Worm (Caenorhabditis elegans) whole organism, late embryonic: ENCODE results near the gene ZK1067.3.

Experiments used
- ama-1 ChIP-seq: fragments of 150-350 bp; optimal IDR thresholded peaks from 2 replicates; lab custom pipeline; 2014
- ceh-6 ChIP-seq: fragments of 200-800 bp; sonication (Bioruptor generic); optimal IDR thresholded peaks from 2 replicates; lab custom pipeline; 2018; ENCODE audit warnings: mild to moderate bottlenecking, missing genetic modification characterization, missing compliant biosample characterization
- ceh-9 ChIP-seq: sonication (generic microtip); optimal IDR thresholded peaks from 2 replicates; lab custom pipeline; 2016; ENCODE audit warnings: mild to moderate bottlenecking, missing genetic modification characterization, inconsistent platforms, missing compliant biosample characterization
- che-1 ChIP-seq: sonication (generic microtip); optimal IDR thresholded peaks from 2 replicates; lab custom pipeline; 2016; ENCODE audit warnings: mild to moderate bottlenecking, missing genetic modification characterization, missing compliant biosample characterization
- elt-2 ChIP-seq: sonication (generic microtip); optimal IDR thresholded peaks from 2 replicates; lab custom pipeline; 2016; ENCODE audit warnings: missing genetic modification reagents, missing genetic modification characterization, missing compliant biosample characterization
- lin-11 ChIP-seq: fragments of 200-800 bp; sonication (Bioruptor generic); optimal IDR thresholded peaks from 2 replicates; lab custom pipeline; 2018; ENCODE audit warnings: mild to moderate bottlenecking, missing genetic modification characterization, missing compliant biosample characterization
- mec-3 ChIP-seq: sonication (generic microtip); optimal IDR thresholded peaks from 2 replicates; lab custom pipeline; 2016; ENCODE audit warnings: borderline replicate concordance, missing genetic modification characterization, missing compliant biosample characterization
- nhr-11 ChIP-seq: fragments of 150-350 bp; optimal IDR thresholded peaks from 2 replicates; lab custom pipeline; 2014; ENCODE audit warnings: missing biosample characterization, missing genetic modification characterization
- pag-3 ChIP-seq: sonication (generic microtip); optimal IDR thresholded peaks from 2 replicates; lab custom pipeline; 2016; ENCODE audit warnings: missing compliant biosample characterization, missing genetic modification characterization, borderline replicate concordance
- pat-9 ChIP-seq: fragments of 200-800 bp; sonication (Bioruptor generic); optimal IDR thresholded peaks from 2 replicates; lab custom pipeline; 2018; ENCODE audit warnings: mild to moderate bottlenecking, missing genetic modification characterization, moderate library complexity, missing compliant biosample characterization
- pha-4 ChIP-seq: fragments of 150-350 bp; optimal IDR thresholded peaks from 2 replicates; lab custom pipeline; 2018; ENCODE audit warnings: missing biosample characterization, missing genetic modification reagents, missing genetic modification characterization
- sox-2 ChIP-seq: fragments of 200-800 bp; sonication (Bioruptor generic); IDR thresholded peaks from 2 replicates; pipeline ENCODE4 v1.3.6; 2022; ENCODE audit warnings: missing genetic modification reagents, missing genetic modification characterization, missing compliant biosample characterization
- unc-86 ChIP-seq: sonication (generic microtip); optimal IDR thresholded peaks from 2 replicates; lab custom pipeline; 2016; ENCODE audit warnings: missing genetic modification characterization, missing compliant biosample characterization

DNA sequence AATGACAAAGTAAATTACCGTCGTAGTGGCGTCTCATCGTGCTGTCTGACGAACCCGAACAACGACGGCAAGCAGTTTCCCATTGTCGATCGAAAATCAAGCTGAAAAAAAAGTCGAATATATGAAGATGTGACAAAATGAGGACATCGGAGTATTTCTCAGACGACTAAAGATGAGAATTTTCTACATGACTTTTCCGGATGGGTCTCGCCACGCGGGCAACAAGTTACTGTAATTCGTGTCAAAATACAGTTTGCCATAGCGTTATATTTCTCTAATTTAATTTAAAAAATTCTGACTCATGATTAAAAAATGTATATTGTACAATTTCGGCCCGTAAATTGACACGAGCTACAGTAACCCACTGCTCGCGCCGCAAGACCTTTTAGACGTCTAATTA is 49.9 kb downstream of the ZK1067.3 start, which contains the start of gene C01G6.4:
- TF ChIP-seq ceh-6 (GFP tag; lab: Kevin White, UChicago): no peak
- no peak for TF ChIP-seq sox-2 (GFP tag; lab: Robert Waterston, UW)
- no peak for TF ChIP-seq mec-3 (tag; lab: Kevin White, UChicago)
- no peak for TF ChIP-seq pat-9 (tag; lab: Kevin White, UChicago)
- TF ChIP-seq unc-86 (tag; lab: Kevin White, UChicago): no peak
- TF ChIP-seq elt-2: no peak
- no peak for TF ChIP-seq pag-3 (tag; lab: Kevin White, UChicago)
- no peak for TF ChIP-seq lin-11 (tag; lab: Kevin White, UChicago)
- TF ChIP-seq ama-1 (lab: Kevin White, UChicago): no peak
- TF ChIP-seq ceh-9 (tag; lab: Kevin White, UChicago): no peak
- TF ChIP-seq pha-4 (tag; lab: Kevin White, UChicago): no peak
- no peak for TF ChIP-seq nhr-11
- TF ChIP-seq che-1: no peak
